Fruit fly (Drosophila melanogaster) whole organism, prepupa: ENCODE data around the gene CG13062.

Experiments used
- CG10669 ChIP-seq: fragments of 200-800 bp; sonication (Bioruptor generic); optimal IDR thresholded peaks from 3 replicates; lab custom pipeline; 2018; ENCODE audit warnings: missing biosample characterization, mild to moderate bottlenecking, missing genetic modification characterization, moderate library complexity
- CG11294 ChIP-seq: fragments of 200-800 bp; sonication (Bioruptor generic); IDR thresholded peaks from 2 replicates; pipeline ENCODE4 v1.3.6; 2022; ENCODE audit warnings: missing biosample characterization, missing genetic modification characterization
- CG11762 ChIP-seq: fragments of 200-800 bp; sonication (Bioruptor generic); optimal IDR thresholded peaks from 3 replicates; lab custom pipeline; 2016; ENCODE audit warnings: missing biosample characterization, missing genetic modification characterization; ENCODE audit not compliant: insufficient read depth
- CG11902 ChIP-seq: fragments of 200-800 bp; sonication (Bioruptor generic); optimal IDR thresholded peaks from 3 replicates; lab custom pipeline; 2016; ENCODE audit warnings: missing biosample characterization, missing genetic modification characterization
- CG15336 ChIP-seq: fragments of 200-800 bp; sonication (Bioruptor generic); IDR thresholded peaks from 2 replicates; pipeline ENCODE4 v1.3.6; 2022; ENCODE audit warnings: missing biosample characterization, missing genetic modification characterization
- CG1621 ChIP-seq: fragments of 200-800 bp; sonication (Bioruptor generic); optimal IDR thresholded peaks from 3 replicates; lab custom pipeline; 2018; ENCODE audit warnings: missing biosample characterization, mild to moderate bottlenecking, missing genetic modification characterization
- CG16779 ChIP-seq: fragments of 200-800 bp; sonication (Bioruptor generic); optimal IDR thresholded peaks from 3 replicates; lab custom pipeline; 2017; ENCODE audit warnings: missing biosample characterization, mild to moderate bottlenecking, missing genetic modification characterization
- CG31627 ChIP-seq: fragments of 200-800 bp; sonication (Bioruptor generic); optimal IDR thresholded peaks from 3 replicates; lab custom pipeline; 2016; ENCODE audit warnings: missing biosample characterization, missing genetic modification characterization
- CG6163 ChIP-seq: fragments of 200-800 bp; sonication (Bioruptor generic); IDR thresholded peaks from 3 replicates; pipeline ENCODE4 v1.3.6; 2022; ENCODE audit warnings: missing biosample characterization, missing genetic modification characterization
- CG6792 ChIP-seq: fragments of 200-800 bp; sonication (Bioruptor generic); optimal IDR thresholded peaks from 3 replicates; lab custom pipeline; 2016; ENCODE audit warnings: missing biosample characterization, missing genetic modification characterization
- CG6808 ChIP-seq: fragments of 200-800 bp; sonication (Bioruptor generic); optimal IDR thresholded peaks from 3 replicates; lab custom pipeline; 2017; ENCODE audit warnings: missing biosample characterization, missing genetic modification characterization, mild to moderate bottlenecking, moderate library complexity, missing genetic modification reagents
- CG6854 ChIP-seq: fragments of 200-800 bp; sonication (Bioruptor generic); optimal IDR thresholded peaks from 2 replicates; lab custom pipeline; 2017; ENCODE audit warnings: missing biosample characterization, mild to moderate bottlenecking, missing genetic modification characterization
- CG7368 ChIP-seq: fragments of 200-800 bp; sonication (Bioruptor generic); optimal IDR thresholded peaks from 3 replicates; lab custom pipeline; 2016; ENCODE audit warnings: missing biosample characterization, missing genetic modification characterization
- CG8119 ChIP-seq: fragments of 200-800 bp; sonication (Bioruptor generic); IDR thresholded peaks from 3 replicates; pipeline ENCODE4 v1.3.6; 2022; ENCODE audit warnings: missing biosample characterization, missing genetic modification characterization
- CG8319 ChIP-seq: fragments of 200-800 bp; sonication (Bioruptor generic); optimal IDR thresholded peaks from 3 replicates; lab custom pipeline; 2016; ENCODE audit warnings: missing biosample characterization, missing genetic modification characterization
- CG9139 ChIP-seq: fragments of 200-800 bp; sonication (Bioruptor generic); optimal IDR thresholded peaks from 3 replicates; lab custom pipeline; 2017; ENCODE audit warnings: missing biosample characterization, mild to moderate bottlenecking, missing genetic modification characterization
- Eip75B ChIP-seq: fragments of 200-800 bp; sonication (Bioruptor generic); optimal IDR thresholded peaks from 3 replicates; lab custom pipeline; 2016; ENCODE audit warnings: missing biosample characterization, missing genetic modification characterization
- Eip78C ChIP-seq: fragments of 200-800 bp; sonication (Bioruptor generic); peaks from one replicate; lab custom pipeline; 2016; ENCODE audit warnings: missing biosample characterization, missing genetic modification characterization
- Ets21C ChIP-seq: fragments of 200-800 bp; sonication (Bioruptor generic); optimal IDR thresholded peaks from 3 replicates; lab custom pipeline; 2016; ENCODE audit warnings: missing biosample characterization, missing genetic modification characterization
- Hr39 ChIP-seq: fragments of 200-800 bp; sonication (Bioruptor generic); optimal IDR thresholded peaks from 2 replicates; lab custom pipeline; 2016; ENCODE audit warnings: missing biosample characterization, missing genetic modification characterization
- Hr4 ChIP-seq: fragments of 200-800 bp; sonication (Bioruptor generic); optimal IDR thresholded peaks from 3 replicates; lab custom pipeline; 2016; ENCODE audit warnings: missing biosample characterization, missing genetic modification characterization
- Lpt ChIP-seq: fragments of 200-800 bp; sonication (Bioruptor generic); optimal IDR thresholded peaks from 3 replicates; lab custom pipeline; 2016; ENCODE audit warnings: missing biosample characterization, missing genetic modification characterization
- Smox ChIP-seq: fragments of 200-800 bp; sonication (Bioruptor generic); optimal IDR thresholded peaks from 3 replicates; lab custom pipeline; 2016; ENCODE audit warnings: missing biosample characterization, missing genetic modification characterization
- Sox102F ChIP-seq: fragments of 200-800 bp; sonication (Bioruptor generic); optimal IDR thresholded peaks from 2 replicates; lab custom pipeline; 2016; ENCODE audit warnings: missing biosample characterization, mild to moderate bottlenecking, missing genetic modification characterization
- Sox14 ChIP-seq: fragments of 200-800 bp; sonication (Bioruptor generic); optimal IDR thresholded peaks from 3 replicates; lab custom pipeline; 2016; ENCODE audit warnings: missing biosample characterization, missing genetic modification characterization
- acj6 ChIP-seq: fragments of 200-800 bp; sonication (Bioruptor generic); optimal IDR thresholded peaks from 3 replicates; lab custom pipeline; 2016; ENCODE audit warnings: missing biosample characterization, missing genetic modification characterization
- cyc ChIP-seq: fragments of 200-800 bp; sonication (Bioruptor generic); optimal IDR thresholded peaks from 3 replicates; lab custom pipeline; 2016; ENCODE audit warnings: missing biosample characterization, missing genetic modification characterization
- dac ChIP-seq: fragments of 200-800 bp; sonication (Bioruptor generic); optimal IDR thresholded peaks from 2 replicates; lab custom pipeline; 2017; ENCODE audit warnings: missing biosample characterization, mild to moderate bottlenecking, missing genetic modification characterization
- eg ChIP-seq: fragments of 200-800 bp; sonication (Bioruptor generic); IDR thresholded peaks from 3 replicates; pipeline ENCODE4 v1.3.6; 2022; ENCODE audit warnings: missing biosample characterization, missing genetic modification characterization
- fd59A ChIP-seq: fragments of 200-800 bp; sonication (Bioruptor generic); optimal IDR thresholded peaks from 2 replicates; lab custom pipeline; 2017; ENCODE audit warnings: missing biosample characterization, mild to moderate bottlenecking, missing genetic modification characterization, missing genetic modification reagents
- fd85E ChIP-seq: fragments of 200-800 bp; sonication (Bioruptor generic); optimal IDR thresholded peaks from 3 replicates; lab custom pipeline; 2016; ENCODE audit warnings: missing biosample characterization, missing genetic modification characterization
- net ChIP-seq: fragments of 200-800 bp; sonication (Bioruptor generic); optimal IDR thresholded peaks from 3 replicates; lab custom pipeline; 2016; ENCODE audit warnings: missing biosample characterization, missing genetic modification characterization
- salr ChIP-seq, 2 experiments: fragments of 200-800 bp; sonication (Bioruptor generic); optimal IDR thresholded peaks; 3 replicates each; lab custom pipeline; 2016 to 2018; ENCODE audit warnings: missing biosample characterization in 2 of 2, missing genetic modification characterization in 2 of 2, mild to moderate bottlenecking in 1 of 2
- spab ChIP-seq: fragments of 200-800 bp; sonication (Bioruptor generic); optimal IDR thresholded peaks from 2 replicates; lab custom pipeline; 2017; ENCODE audit warnings: missing biosample characterization, mild to moderate bottlenecking, missing genetic modification characterization, missing genetic modification reagents
- ss ChIP-seq, 2 experiments: fragments of 200-800 bp; sonication (Bioruptor generic); optimal IDR thresholded peaks; 2 replicates in 1 of 2; 3 replicates in 1 of 2; lab custom pipeline; 2017 to 2018; ENCODE audit warnings: mild to moderate bottlenecking in 2 of 2, missing biosample characterization in 2 of 2, missing genetic modification characterization in 2 of 2, moderate library complexity in 1 of 2
- topi ChIP-seq: fragments of 200-800 bp; sonication (Bioruptor generic); optimal IDR thresholded peaks from 3 replicates; lab custom pipeline; 2016; ENCODE audit warnings: missing biosample characterization, missing genetic modification characterization

The CG13062 gene

DNA sequence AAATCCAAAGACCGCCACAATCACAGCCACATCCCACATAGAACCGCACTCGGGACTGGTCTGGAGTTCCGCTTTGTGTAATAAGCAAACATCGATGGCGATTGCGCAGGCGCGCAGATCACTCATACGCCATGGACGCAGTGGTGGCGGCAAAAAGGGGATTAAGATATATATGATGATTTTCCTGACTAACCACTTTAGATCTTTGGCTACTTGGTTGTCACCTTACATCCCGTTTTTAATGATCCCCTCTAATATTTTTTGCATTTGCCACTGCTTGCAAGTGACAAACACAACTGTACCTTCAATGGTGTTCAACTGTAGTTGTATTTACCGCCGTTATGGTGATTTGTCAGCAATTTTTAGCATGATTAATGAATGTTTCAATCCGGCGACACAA is 4.1 kb upstream of the CG13062 start (continued):
- no peak for TF ChIP-seq fd59A (GFP tag; lab: Kevin White, UChicago)
- TF ChIP-seq Eip78C: peak; percentile 74
- TF ChIP-seq CG7368 (GFP tag; lab: Kevin White, UChicago): peak; percentile 16
- TF ChIP-seq salr (GFP tag; optimal IDR thresholded peaks at IDR 0.05; lab: Kevin White, UChicago): peak in 1 of 2 experiments; percentile 44
- TF ChIP-seq CG9139 (GFP tag; lab: Kevin White, UChicago): no peak
- TF ChIP-seq CG8119: peak; percentile 66
- peak; percentile 37 for TF ChIP-seq CG16779
- TF ChIP-seq, all 60 proteins: peak for 28

DNA sequence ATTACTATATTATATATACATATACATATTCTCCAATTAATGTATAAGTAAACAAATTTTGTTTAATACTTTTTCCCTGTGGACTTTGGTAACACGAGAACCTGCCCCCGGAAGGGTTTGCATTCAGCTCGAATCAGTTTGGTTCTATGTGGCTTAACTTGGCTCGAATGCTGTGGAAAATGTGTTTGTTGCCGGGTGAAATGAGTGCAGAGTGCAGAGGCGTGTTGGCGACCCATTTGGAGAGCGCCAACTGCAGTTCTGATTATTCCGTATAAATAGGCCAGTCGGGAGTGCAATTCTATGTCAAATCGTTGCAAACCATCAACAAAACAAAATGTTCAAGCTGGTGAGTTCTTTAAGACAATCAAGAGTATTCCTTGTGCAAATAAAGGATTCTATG is 3.6 kb downstream of the CG13062 start, which contains the start of gene Nplp3:
Gene Nplp3, plus strand, starts transcription at position 301 of the 400 bp plus-strand sequence.
- TF ChIP-seq fd59A (GFP tag; lab: Kevin White, UChicago) (no peak), Smox (GFP tag; lab: Kevin White, UChicago) (no peak), Hr4 (no peak), CG1621 (tag; lab: Kevin White, UChicago) (no peak), CG6792 (GFP tag; lab: Kevin White, UChicago) (no peak), cyc (GFP tag; lab: Kevin White, UChicago) (no peak), CG15336 (GFP tag; lab: Robert Waterston, UW) (no peak), CG6163 (no peak), CG8119 (no peak), CG11294 (GFP tag; lab: Robert Waterston, UW) (no peak), dac (no peak), eg (no peak), ss (GFP tag; optimal IDR thresholded peaks at IDR 0.05; lab: Kevin White, UChicago) (no peak), Eip75B (GFP tag; lab: Kevin White, UChicago) (no peak)

dm6 chr3L:16319399-16319906 is 5.4 kb downstream of the CG13062 start, which contains the start of the genes CG13041 and CG13060:
Gene CG13041, minus strand, starts transcription at chr3L:16319526.
Gene CG13060, plus strand, starts transcription at chr3L:16319856.
- TF ChIP-seq cyc (GFP tag; lab: Kevin White, UChicago) (no peak), CG6854 (GFP tag; lab: Kevin White, UChicago) (no peak), fd85E (GFP tag; lab: Kevin White, UChicago) (no peak), CG11762 (no peak), Lpt (GFP tag; lab: Kevin White, UChicago) (no peak), topi (GFP tag; lab: Kevin White, UChicago) (no peak), CG8119 (no peak), Hr39 (GFP tag; lab: Kevin White, UChicago) (no peak), net (no peak), CG16779 (no peak), Sox14 (GFP tag; lab: Kevin White, UChicago) (no peak), Ets21C (GFP tag; lab: Kevin White, UChicago) (no peak), CG8319 (GFP tag; lab: Kevin White, UChicago) (no peak)

- TF ChIP-seq Sox14 (GFP tag; lab: Kevin White, UChicago): no peak
- TF ChIP-seq CG6808: no peak
- no peak for TF ChIP-seq CG31627 (GFP tag; lab: Kevin White, UChicago)
- TF ChIP-seq fd85E (GFP tag; lab: Kevin White, UChicago): no peak
- no peak for TF ChIP-seq Eip78C
- TF ChIP-seq CG10669 (GFP tag; lab: Kevin White, UChicago): no peak
- TF ChIP-seq CG6792 (GFP tag; lab: Kevin White, UChicago): no peak
- TF ChIP-seq spab (GFP tag; lab: Kevin White, UChicago): no peak
- no peak for TF ChIP-seq Sox102F (GFP tag; lab: Kevin White, UChicago)
- no peak for TF ChIP-seq CG11762
- TF ChIP-seq CG8319 (GFP tag; lab: Kevin White, UChicago): no peak
- TF ChIP-seq CG11902 (GFP tag; lab: Kevin White, UChicago): no peak
- no peak for TF ChIP-seq topi (GFP tag; lab: Kevin White, UChicago)
- no peak for TF ChIP-seq CG11294 (GFP tag; lab: Robert Waterston, UW)
- no peak for TF ChIP-seq cyc (GFP tag; lab: Kevin White, UChicago)
- TF ChIP-seq salr (GFP tag; optimal IDR thresholded peaks at IDR 0.05; lab: Kevin White, UChicago): no peak
- TF ChIP-seq acj6 (GFP tag; lab: Kevin White, UChicago): no peak
Measured at dm6 chr3L:16321172-16321571, 7.1 kb downstream of the CG13062 start, which contains the start of gene CG42718. Gene CG42718, minus strand, starts transcription at chr3L:16321272.
